Worm (Caenorhabditis elegans) whole organism, L1 larva: ENCODE data around the gene F08D12.4.

ENCODE experiments used
- unc-62 ChIP-seq: fragments of 150-350 bp; optimal IDR thresholded peaks from 2 replicates; lab custom pipeline; 2014; ENCODE audit warnings: missing biosample characterization, missing genetic modification reagents, missing genetic modification characterization
- unc-98 ChIP-seq: fragments of 200-800 bp; sonication (Bioruptor generic); IDR thresholded peaks from 2 replicates; pipeline ENCODE4 v1.3.6; 2022; ENCODE audit warnings: missing genetic modification characterization, missing compliant biosample characterization

DNA sequence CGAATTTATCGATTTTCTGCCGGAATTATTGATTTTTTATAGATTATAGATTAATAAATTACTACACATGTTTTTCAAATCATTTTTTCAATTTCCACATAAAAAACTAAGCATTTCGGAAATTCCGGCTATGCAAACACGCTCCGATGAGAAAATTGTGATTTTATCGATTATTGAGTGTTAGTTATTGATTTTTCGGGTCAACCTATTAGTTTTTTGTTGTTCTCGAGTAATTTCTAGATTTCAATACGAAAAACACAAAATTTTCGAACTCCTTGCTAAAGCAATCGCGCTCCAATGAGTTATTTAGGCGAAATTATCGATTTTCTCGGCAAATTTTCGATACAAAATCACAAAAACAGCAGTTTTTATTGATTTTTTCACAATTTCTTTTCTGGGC lies 17.5 kb downstream of the F08D12.4 start:
- TF ChIP-seq unc-98 (GFP tag; lab: Robert Waterston, UW) (no peak), unc-62 (GFP tag; lab: Kevin White, UChicago) (no peak)
